Worm (Caenorhabditis elegans) whole organism, L4 larva: Measurements from ENCODE around the gene algn-12.

Experiments
- F10B5.3 ChIP-seq: sonication (generic microtip); optimal IDR thresholded peaks from 2 replicates; lab custom pipeline; 2016; ENCODE audit warnings: mild to moderate bottlenecking, missing genetic modification characterization, missing compliant biosample characterization
- F37D6.2 ChIP-seq: sonication (generic microtip); optimal IDR thresholded peaks from 2 replicates; lab custom pipeline; 2016; ENCODE audit warnings: mild to moderate bottlenecking, missing genetic modification characterization, missing compliant biosample characterization
- F49E8.2 ChIP-seq: sonication (generic microtip); optimal IDR thresholded peaks from 2 replicates; lab custom pipeline; 2016; ENCODE audit warnings: missing compliant biosample characterization, mild to moderate bottlenecking, missing genetic modification characterization, borderline replicate concordance
- R02D3.7 ChIP-seq: fragments of 150-350 bp; sonication (generic microtip); optimal IDR thresholded peaks from 3 replicates; lab custom pipeline; 2014; ENCODE audit warnings: missing biosample characterization, missing genetic modification characterization
- T20F7.1 ChIP-seq: fragments of 200-800 bp; sonication (Bioruptor generic); optimal IDR thresholded peaks from 2 replicates; lab custom pipeline; 2018; ENCODE audit warnings: mild to moderate bottlenecking, missing genetic modification characterization, missing compliant biosample characterization
- Y48G9A.11 ChIP-seq: fragments of 200-800 bp; sonication (Bioruptor generic); IDR thresholded peaks from 2 replicates; pipeline ENCODE4 v1.3.6; 2022; ENCODE audit warnings: missing genetic modification reagents, missing genetic modification characterization, missing compliant biosample characterization
- Y75B8A.6 ChIP-seq: fragments of 200-800 bp; sonication (Bioruptor generic); IDR thresholded peaks from 2 replicates; pipeline ENCODE4 v1.3.6; 2022; ENCODE audit warnings: missing genetic modification reagents, missing genetic modification characterization, missing compliant biosample characterization
- ZK546.5 ChIP-seq, 2 experiments: sonication (generic microtip); optimal IDR thresholded peaks; 2 replicates each; lab custom pipeline; 2017; ENCODE audit warnings: missing biosample characterization in 2 of 2, missing genetic modification characterization in 2 of 2
- aha-1 ChIP-seq: fragments of 150-350 bp; peaks from one replicate; lab custom pipeline; 2014; ENCODE audit warnings: missing biosample characterization, missing genetic modification characterization
- arid-1 ChIP-seq: fragments of 200-800 bp; sonication (Bioruptor generic); conservative IDR thresholded peaks from 2 replicates; pipeline ENCODE4 v1.3.6; 2022; ENCODE audit warnings: missing genetic modification reagents, missing genetic modification characterization, missing compliant biosample characterization
- attf-4 ChIP-seq: sonication (generic microtip); optimal IDR thresholded peaks from 3 replicates; lab custom pipeline; 2017; ENCODE audit warnings: missing biosample characterization, missing genetic modification characterization
- ceh-28 ChIP-seq: fragments of 150-350 bp; optimal IDR thresholded peaks from 2 replicates; lab custom pipeline; 2014; ENCODE audit warnings: missing biosample characterization, missing genetic modification reagents, missing genetic modification characterization
- ceh-82 ChIP-seq: sonication (generic microtip); optimal IDR thresholded peaks from 2 replicates; lab custom pipeline; 2017; ENCODE audit warnings: missing biosample characterization, missing genetic modification characterization
- ces-1 ChIP-seq: fragments of 150-350 bp; sonication (generic microtip); optimal IDR thresholded peaks from 4 replicates; lab custom pipeline; 2014; ENCODE audit warnings: missing biosample characterization, missing genetic modification reagents, missing genetic modification characterization
- cey-2 ChIP-seq: sonication (generic microtip); optimal IDR thresholded peaks from 3 replicates; lab custom pipeline; 2017; ENCODE audit warnings: missing genetic modification characterization, mild to moderate bottlenecking, missing compliant biosample characterization, antibody characterized with exemption, borderline replicate concordance; ENCODE audit not compliant: insufficient read depth
- ctbp-1 ChIP-seq: fragments of 200-800 bp; sonication (Bioruptor generic); IDR thresholded peaks from 2 replicates; pipeline ENCODE4 v1.3.6; 2022; ENCODE audit warnings: missing genetic modification reagents, missing genetic modification characterization, missing compliant biosample characterization
- daf-19 ChIP-seq: fragments of 200-800 bp; sonication (Bioruptor generic); conservative IDR thresholded peaks from 2 replicates; pipeline ENCODE4 v1.3.6; 2022; ENCODE audit warnings: missing genetic modification characterization, missing compliant biosample characterization
- daf-8 ChIP-seq: fragments of 200-800 bp; sonication (Bioruptor generic); IDR thresholded peaks from 2 replicates; pipeline ENCODE4 v1.3.6; 2022; ENCODE audit warnings: missing genetic modification characterization, missing compliant biosample characterization
- dmd-6 ChIP-seq: fragments of 200-800 bp; sonication (Bioruptor generic); IDR thresholded peaks from 2 replicates; pipeline ENCODE4 v1.3.6; 2022; ENCODE audit warnings: missing genetic modification reagents, missing genetic modification characterization, missing compliant biosample characterization
- dmd-9 ChIP-seq: fragments of 200-800 bp; sonication (Bioruptor generic); IDR thresholded peaks from 2 replicates; pipeline ENCODE4 v1.3.6; 2022; ENCODE audit warnings: missing genetic modification reagents, missing genetic modification characterization, missing compliant biosample characterization
- dve-1 ChIP-seq: sonication (generic microtip); optimal IDR thresholded peaks from 2 replicates; lab custom pipeline; 2017; ENCODE audit warnings: antibody characterized with exemption, mild to moderate bottlenecking, missing genetic modification characterization, missing compliant biosample characterization; ENCODE audit not compliant: insufficient read depth
- fos-1 ChIP-seq: fragments of 150-350 bp; optimal IDR thresholded peaks from 2 replicates; lab custom pipeline; 2014; ENCODE audit warnings: missing biosample characterization, missing genetic modification characterization
- hlh-11 ChIP-seq: fragments of 200-800 bp; sonication (Bioruptor generic); optimal IDR thresholded peaks from 2 replicates; lab custom pipeline; 2018; ENCODE audit warnings: mild to moderate bottlenecking, missing genetic modification characterization, missing compliant biosample characterization
- hlh-30 ChIP-seq: sonication (generic microtip); optimal IDR thresholded peaks from 2 replicates; lab custom pipeline; 2017; ENCODE audit warnings: antibody characterized with exemption, mild to moderate bottlenecking, missing genetic modification characterization, missing compliant biosample characterization; ENCODE audit not compliant: insufficient read depth
- hmg-1.1 ChIP-seq: fragments of 200-800 bp; sonication (Bioruptor generic); IDR thresholded peaks from 2 replicates; pipeline ENCODE4 v1.3.6; 2022; ENCODE audit warnings: missing genetic modification reagents, missing genetic modification characterization, missing compliant biosample characterization
- jun-1 ChIP-seq: fragments of 150-350 bp; optimal IDR thresholded peaks from 2 replicates; lab custom pipeline; 2014; ENCODE audit warnings: missing biosample characterization, missing genetic modification reagents, missing genetic modification characterization
- lin-15B ChIP-seq: fragments of 150-350 bp; sonication (generic microtip); optimal IDR thresholded peaks from 3 replicates; lab custom pipeline; 2014; ENCODE audit warnings: missing biosample characterization, missing genetic modification characterization
- lin-29 ChIP-seq: fragments of 200-800 bp; sonication (Bioruptor generic); IDR thresholded peaks from 2 replicates; pipeline ENCODE4 v1.3.6; 2022; ENCODE audit warnings: missing genetic modification reagents, missing genetic modification characterization, missing compliant biosample characterization
- lir-3 ChIP-seq: sonication (generic microtip); optimal IDR thresholded peaks from 2 replicates; lab custom pipeline; 2016; ENCODE audit warnings: mild to moderate bottlenecking, missing genetic modification characterization, missing compliant biosample characterization
- lsy-2 ChIP-seq, 2 experiments: fragments of 150-350 bp in 1 of 2; sonication (generic microtip) in 1 of 2; optimal IDR thresholded peaks; 2 replicates each; lab custom pipeline; 2014 to 2017; ENCODE audit warnings: missing biosample characterization in 2 of 2, missing genetic modification characterization in 2 of 2
- madf-5 ChIP-seq, 2 experiments: fragments of 200-800 bp; sonication (Bioruptor generic); IDR thresholded peaks; 2 replicates each; pipeline ENCODE4 v1.3.6; 2022; ENCODE audit warnings: missing compliant biosample characterization in 2 of 2, missing genetic modification characterization in 2 of 2
- madf-9 ChIP-seq: fragments of 200-800 bp; sonication (Bioruptor generic); conservative IDR thresholded peaks from 2 replicates; pipeline ENCODE4 v1.3.6; 2022; ENCODE audit warnings: missing genetic modification reagents, missing genetic modification characterization, missing compliant biosample characterization
- mdl-1 ChIP-seq, 2 experiments: fragments of 150-350 bp in 1 of 2; sonication (generic microtip) in 1 of 2; optimal IDR thresholded peaks; 2 replicates each; lab custom pipeline; 2014 to 2017; ENCODE audit warnings: missing biosample characterization in 2 of 2, missing genetic modification characterization in 2 of 2
- mxl-2 ChIP-seq: fragments of 200-800 bp; sonication (Bioruptor generic); conservative IDR thresholded peaks from 2 replicates; pipeline ENCODE4 v1.3.6; 2022; ENCODE audit warnings: missing genetic modification reagents, missing genetic modification characterization, missing compliant biosample characterization
- mxl-3 ChIP-seq: fragments of 200-800 bp; sonication (Bioruptor generic); optimal IDR thresholded peaks from 2 replicates; lab custom pipeline; 2018; ENCODE audit warnings: mild to moderate bottlenecking, missing genetic modification characterization, missing compliant biosample characterization
- nhr-10 ChIP-seq: fragments of 150-350 bp; optimal IDR thresholded peaks from 2 replicates; lab custom pipeline; 2014; ENCODE audit warnings: missing biosample characterization, missing genetic modification characterization
- nhr-11 ChIP-seq: fragments of 150-350 bp; optimal IDR thresholded peaks from 2 replicates; lab custom pipeline; 2014; ENCODE audit warnings: missing biosample characterization, missing genetic modification characterization
- nhr-237 ChIP-seq: sonication (generic microtip); optimal IDR thresholded peaks from 2 replicates; lab custom pipeline; 2017; ENCODE audit warnings: missing biosample characterization, missing genetic modification characterization
- nhr-28 ChIP-seq: fragments of 150-350 bp; optimal IDR thresholded peaks from 2 replicates; lab custom pipeline; 2014; ENCODE audit warnings: missing biosample characterization, missing genetic modification characterization
- pha-4 ChIP-seq, 2 experiments: fragments of 150-350 bp in 1 of 2; fragments of 200-800 bp in 1 of 2; sonication (Bioruptor generic) in 1 of 2; IDR thresholded peaks in 1 of 2; optimal IDR thresholded peaks in 1 of 2; 2 replicates each; pipeline versions ENCODE4 v1.3.6 to Lab custom; 2014 to 2022; ENCODE audit warnings: missing genetic modification characterization in 2 of 2, missing genetic modification reagents in 2 of 2, missing biosample characterization in 1 of 2, missing compliant biosample characterization in 1 of 2
- php-3 ChIP-seq: fragments of 200-800 bp; sonication (Bioruptor generic); IDR thresholded peaks from 2 replicates; pipeline ENCODE4 v1.3.6; 2022; ENCODE audit warnings: missing genetic modification reagents, missing genetic modification characterization, missing compliant biosample characterization
- saeg-2 ChIP-seq: fragments of 200-800 bp; sonication (Bioruptor generic); IDR thresholded peaks from 2 replicates; pipeline ENCODE4 v1.3.6; 2022; ENCODE audit warnings: missing genetic modification reagents, missing genetic modification characterization, missing compliant biosample characterization
- set-16 ChIP-seq: fragments of 200-800 bp; sonication (Bioruptor generic); IDR thresholded peaks from 2 replicates; pipeline ENCODE4 v1.3.6; 2022; ENCODE audit warnings: missing genetic modification reagents, missing genetic modification characterization, missing compliant biosample characterization
- spr-1 ChIP-seq: sonication (generic microtip); optimal IDR thresholded peaks from 2 replicates; lab custom pipeline; 2016; ENCODE audit warnings: mild to moderate bottlenecking, missing genetic modification characterization, missing compliant biosample characterization
- spr-3 ChIP-seq: fragments of 200-800 bp; sonication (Bioruptor generic); optimal IDR thresholded peaks from 2 replicates; lab custom pipeline; 2018; ENCODE audit warnings: mild to moderate bottlenecking, missing genetic modification characterization, missing compliant biosample characterization
- tag-97 ChIP-seq: fragments of 200-800 bp; sonication (Bioruptor generic); IDR thresholded peaks from 2 replicates; pipeline ENCODE4 v1.3.6; 2022; ENCODE audit warnings: missing genetic modification characterization, missing compliant biosample characterization
- unc-39 ChIP-seq: sonication (generic microtip); optimal IDR thresholded peaks from 2 replicates; lab custom pipeline; 2017; ENCODE audit warnings: missing biosample characterization, missing genetic modification characterization
- unc-62 ChIP-seq, 3 experiments: fragments of 150-350 bp in 1 of 3; sonication (generic microtip); optimal IDR thresholded peaks in 2 of 3; peaks in 1 of 3; 1 replicate in 1 of 3; 2 replicates in 2 of 3; lab custom pipeline; 2014 to 2017; ENCODE audit warnings: missing biosample characterization in 3 of 3, missing genetic modification characterization in 3 of 3, missing genetic modification reagents in 3 of 3, missing genotype in 1 of 3
- vab-7 ChIP-seq: fragments of 200-800 bp; sonication (Bioruptor generic); IDR thresholded peaks from 2 replicates; pipeline ENCODE4 v1.3.6; 2022; ENCODE audit warnings: missing genetic modification reagents, missing genetic modification characterization, missing compliant biosample characterization
- zip-11 ChIP-seq: fragments of 200-800 bp; sonication (Bioruptor generic); IDR thresholded peaks from 2 replicates; pipeline ENCODE4 v1.3.6; 2022; ENCODE audit warnings: missing genetic modification characterization, missing compliant biosample characterization
- zip-2 ChIP-seq: fragments of 150-350 bp; optimal IDR thresholded peaks from 2 replicates; lab custom pipeline; 2014; ENCODE audit warnings: missing biosample characterization, missing genetic modification characterization

algn-12 gene

ce11 chrV:8039085-8039525, 4.2 kb downstream of the algn-12 start (continued):
- TF ChIP-seq vab-7, result no peak
- TF ChIP-seq madf-5 (GFP tag; IDR thresholded peaks at IDR 0.05; lab: Robert Waterston, UW), result no peak
- no peak for TF ChIP-seq fos-1 (tag; lab: Kevin White, UChicago)
- TF ChIP-seq hlh-30 (tag; lab: Kevin White, UChicago), result no peak
- TF ChIP-seq nhr-11 (tag; lab: Kevin White, UChicago), result no peak
- TF ChIP-seq Y75B8A.6 (GFP tag; lab: Robert Waterston, UW), result no peak
- TF ChIP-seq ces-1 (GFP tag; lab: Kevin White, UChicago), result no peak
- peak; percentile 15 for TF ChIP-seq hlh-11 (tag; lab: Kevin White, UChicago)
- no peak for TF ChIP-seq T20F7.1 (GFP tag; lab: Kevin White, UChicago)
- no peak for TF ChIP-seq daf-19 (GFP tag; lab: Robert Waterston, UW)
- no peak for TF ChIP-seq nhr-237 (tag; lab: Kevin White, UChicago)
- TF ChIP-seq madf-9 (GFP tag; lab: Robert Waterston, UW), result no peak
- no peak for TF ChIP-seq lin-15B (tag; lab: Kevin White, UChicago)
- no peak for TF ChIP-seq saeg-2
- TF ChIP-seq set-16 (GFP tag; lab: Robert Waterston, UW), result no peak
- no peak for TF ChIP-seq arid-1 (GFP tag; lab: Robert Waterston, UW)
- no peak for TF ChIP-seq ceh-28 (tag; lab: Kevin White, UChicago)
- TF ChIP-seq jun-1 (tag; lab: Kevin White, UChicago), result no peak
- no peak for TF ChIP-seq unc-39 (tag; lab: Kevin White, UChicago)
- no peak for TF ChIP-seq F10B5.3 (tag; lab: Kevin White, UChicago)
- peak; percentile 16 for TF ChIP-seq dve-1 (tag; lab: Kevin White, UChicago)
- TF ChIP-seq ceh-82 (tag; lab: Kevin White, UChicago), result no peak
- TF ChIP-seq mxl-3 (GFP tag; lab: Kevin White, UChicago), result no peak
- TF ChIP-seq lir-3 (tag; lab: Kevin White, UChicago), result no peak
- TF ChIP-seq nhr-28 (tag; lab: Kevin White, UChicago), result no peak
- TF ChIP-seq unc-62 (GFP tag; optimal IDR thresholded peaks at IDR 0.05 in 1 of 2; lab: Kevin White, UChicago), result no peak
- TF ChIP-seq unc-62 (tag; optimal IDR thresholded peaks at IDR 0.05; lab: Kevin White, UChicago), result no peak
- TF ChIP-seq lin-29 (GFP tag; lab: Robert Waterston, UW), result no peak
- TF ChIP-seq tag-97, result no peak
- no peak for TF ChIP-seq hmg-1.1 (GFP tag; lab: Robert Waterston, UW)
- no peak for TF ChIP-seq mdl-1 (tag; optimal IDR thresholded peaks at IDR 0.05; lab: Kevin White, UChicago)
- no peak for TF ChIP-seq Y48G9A.11 (GFP tag; lab: Robert Waterston, UW)
- TF ChIP-seq aha-1 (tag; lab: Kevin White, UChicago), result peak; percentile 52
- TF ChIP-seq lsy-2 (tag; optimal IDR thresholded peaks at IDR 0.05; lab: Kevin White, UChicago), result peak in 1 of 2 experiments; percentile 47
- TF ChIP-seq ctbp-1, result no peak
- TF ChIP-seq F37D6.2 (tag; lab: Kevin White, UChicago), result no peak
- TF ChIP-seq daf-8 (GFP tag; lab: Robert Waterston, UW), result no peak
- no peak for TF ChIP-seq spr-3 (GFP tag; lab: Kevin White, UChicago)
- no peak for TF ChIP-seq F49E8.2 (tag; lab: Kevin White, UChicago)
- peak; percentile 30 for TF ChIP-seq attf-4 (tag; lab: Kevin White, UChicago)
- TF ChIP-seq php-3 (GFP tag; lab: Robert Waterston, UW), result no peak
- no peak for TF ChIP-seq ZK546.5 (tag; optimal IDR thresholded peaks at IDR 0.05; lab: Kevin White, UChicago)
- TF ChIP-seq spr-1, result peak; percentile 61
- TF ChIP-seq dmd-9 (GFP tag; lab: Robert Waterston, UW), result no peak
- no peak for TF ChIP-seq R02D3.7
- 0 out of 2 replicates have a peak, but pooled peaks have one; percentile 9 for TF ChIP-seq pha-4 (GFP tag; IDR thresholded peaks at IDR 0.05; lab: Robert Waterston, UW)
- TF ChIP-seq pha-4 (tag; optimal IDR thresholded peaks at IDR 0.05; lab: Kevin White, UChicago), result no peak
- no peak for TF ChIP-seq dmd-6 (GFP tag; lab: Robert Waterston, UW)
- TF ChIP-seq zip-11 (GFP tag; lab: Robert Waterston, UW), result no peak
- no peak for TF ChIP-seq nhr-10 (tag; lab: Kevin White, UChicago)
- TF ChIP-seq zip-2 (tag; lab: Kevin White, UChicago), result no peak
- TF ChIP-seq cey-2 (tag; lab: Kevin White, UChicago), result no peak
- TF ChIP-seq mxl-2, result no peak
